Worm (Caenorhabditis elegans) whole organism, L3 larva: Measurements from ENCODE around the gene rig-6.

Source experiments
- R02D3.7 ChIP-seq: fragments of 150-350 bp; optimal IDR thresholded peaks from 2 replicates; lab custom pipeline; 2014; ENCODE audit warnings: missing biosample characterization, missing genetic modification characterization
- aly-2 ChIP-seq: fragments of 150-350 bp; optimal IDR thresholded peaks from 2 replicates; lab custom pipeline; 2014; ENCODE audit warnings: missing biosample characterization, missing genetic modification characterization
- ceh-28 ChIP-seq: fragments of 150-350 bp; optimal IDR thresholded peaks from 2 replicates; lab custom pipeline; 2014; ENCODE audit warnings: missing biosample characterization, missing genetic modification reagents, missing genetic modification characterization
- ceh-82 ChIP-seq: fragments of 150-350 bp; optimal IDR thresholded peaks from 2 replicates; lab custom pipeline; 2014; ENCODE audit warnings: missing biosample characterization, missing genetic modification characterization
- ceh-9 ChIP-seq: sonication (generic microtip); optimal IDR thresholded peaks from 2 replicates; lab custom pipeline; 2018; ENCODE audit warnings: missing biosample characterization, missing genetic modification characterization
- daf-12 ChIP-seq: fragments of 150-350 bp; optimal IDR thresholded peaks from 2 replicates; lab custom pipeline; 2014; ENCODE audit warnings: missing biosample characterization, missing genetic modification reagents, missing genetic modification characterization
- egl-27 ChIP-seq: sonication (generic microtip); optimal IDR thresholded peaks from 4 replicates; lab custom pipeline; 2017; ENCODE audit warnings: missing biosample characterization, missing genetic modification reagents, missing genetic modification characterization
- elt-2 ChIP-seq: sonication (generic microtip); optimal IDR thresholded peaks from 2 replicates; lab custom pipeline; 2016; ENCODE audit warnings: missing genetic modification reagents, mild to moderate bottlenecking, missing genetic modification characterization, missing compliant biosample characterization
- elt-3 ChIP-seq, 3 experiments: fragments of 150-350 bp in 1 of 3; sonication (generic microtip) in 2 of 3; optimal IDR thresholded peaks; 2 replicates in 2 of 3; 4 replicates in 1 of 3; lab custom pipeline; 2014 to 2017; ENCODE audit warnings: missing biosample characterization in 3 of 3, missing genetic modification characterization in 3 of 3
- fkh-2 ChIP-seq: fragments of 150-350 bp; optimal IDR thresholded peaks from 2 replicates; lab custom pipeline; 2014; ENCODE audit warnings: missing biosample characterization, missing genetic modification reagents, missing genetic modification characterization
- fos-1 ChIP-seq: fragments of 150-350 bp; optimal IDR thresholded peaks from 2 replicates; lab custom pipeline; 2014; ENCODE audit warnings: missing biosample characterization, missing genetic modification characterization
- hmg-11 ChIP-seq: sonication (generic microtip); optimal IDR thresholded peaks from 2 replicates; lab custom pipeline; 2016; ENCODE audit warnings: missing genetic modification characterization, missing compliant biosample characterization
- lsy-12 ChIP-seq: sonication (generic microtip); optimal IDR thresholded peaks from 2 replicates; lab custom pipeline; 2016; ENCODE audit warnings: mild to moderate bottlenecking, missing genetic modification characterization, missing compliant biosample characterization
- mdl-1 ChIP-seq: fragments of 150-350 bp; optimal IDR thresholded peaks from 2 replicates; lab custom pipeline; 2014; ENCODE audit warnings: missing biosample characterization, missing genetic modification characterization
- nhr-25 ChIP-seq: sonication (generic microtip); optimal IDR thresholded peaks from 2 replicates; lab custom pipeline; 2017; ENCODE audit warnings: missing biosample characterization, missing genetic modification characterization
- nhr-28 ChIP-seq: fragments of 150-350 bp; optimal IDR thresholded peaks from 2 replicates; lab custom pipeline; 2014; ENCODE audit warnings: missing biosample characterization, missing genetic modification characterization
- nhr-43 ChIP-seq: sonication (generic microtip); optimal IDR thresholded peaks from 2 replicates; lab custom pipeline; 2016; ENCODE audit warnings: mild to moderate bottlenecking, missing genetic modification characterization, missing compliant biosample characterization; ENCODE audit not compliant: poor library complexity, severe bottlenecking
- tbx-2 ChIP-seq: sonication (generic microtip); optimal IDR thresholded peaks from 2 replicates; lab custom pipeline; 2016; ENCODE audit warnings: mild to moderate bottlenecking, missing genetic modification characterization, missing compliant biosample characterization
- unc-39 ChIP-seq: sonication (generic microtip); optimal IDR thresholded peaks from 4 replicates; lab custom pipeline; 2017; ENCODE audit warnings: missing biosample characterization, missing genetic modification characterization
- ztf-11 ChIP-seq: fragments of 150-350 bp; optimal IDR thresholded peaks from 2 replicates; lab custom pipeline; 2014; ENCODE audit warnings: missing biosample characterization, missing genetic modification characterization
- ztf-4 ChIP-seq: fragments of 150-350 bp; optimal IDR thresholded peaks from 2 replicates; lab custom pipeline; 2014; ENCODE audit warnings: missing biosample characterization, missing genetic modification characterization

rig-6 gene

DNA sequence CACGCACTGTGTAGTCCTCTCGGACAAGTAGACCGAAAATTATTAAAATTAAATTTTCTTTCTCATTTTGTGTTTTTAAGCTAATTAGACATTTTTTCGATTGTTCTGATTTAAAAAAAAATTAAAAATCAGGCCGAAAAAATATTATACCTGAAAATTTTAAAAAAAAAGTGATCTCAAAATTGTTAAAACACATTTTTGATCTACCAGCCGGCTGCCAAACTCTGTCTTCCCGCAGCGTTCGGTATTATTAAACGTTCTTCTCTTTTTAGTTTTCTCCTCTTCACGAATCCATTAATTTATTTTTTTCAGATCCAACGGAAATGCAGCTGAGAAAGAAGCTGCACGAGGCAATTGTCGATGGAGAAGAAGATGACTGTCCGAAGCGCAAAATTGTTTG lies 58.8 kb downstream of the rig-6 start, which contains the start of gene C27D9.1:
C27D9.1 (plus strand) TSS at position 281 of the 400 bp plus-strand sequence.
- no peak for TF ChIP-seq fos-1

- no peak for TF ChIP-seq nhr-28
- no peak for TF ChIP-seq elt-2 (tag; lab: Kevin White, UChicago)
- no peak for TF ChIP-seq fkh-2 (tag; lab: Kevin White, UChicago)
- no peak for TF ChIP-seq ceh-28 (tag; lab: Kevin White, UChicago)
- no peak for TF ChIP-seq aly-2 (tag; lab: Kevin White, UChicago)
- no peak for TF ChIP-seq ztf-11
- TF ChIP-seq daf-12 (tag; lab: Kevin White, UChicago), result no peak
- TF ChIP-seq mdl-1 (tag; lab: Kevin White, UChicago), result no peak
- TF ChIP-seq egl-27 (tag; lab: Kevin White, UChicago), result no peak
- no peak for TF ChIP-seq hmg-11 (tag; lab: Kevin White, UChicago)
- no peak for TF ChIP-seq ceh-82 (tag; lab: Kevin White, UChicago)
- TF ChIP-seq ceh-9 (tag; lab: Kevin White, UChicago), result no peak
Measured at ce11 chrII:4752257-4752728, 59.6 kb downstream of the rig-6 start, which contains the start of gene F41C3.1. Gene F41C3.1 (plus strand): TSS chrII:4752307.

- TF ChIP-seq mdl-1 (tag; lab: Kevin White, UChicago), result no peak
- peak in 1 of 3 experiments; percentile 2 for TF ChIP-seq elt-3 (tag; optimal IDR thresholded peaks at IDR 0.05; lab: Kevin White, UChicago)
- peak; percentile 46 for TF ChIP-seq nhr-25
Measured at ce11 chrII:4749581-4749980, 62.3 kb downstream of the rig-6 start, which contains the start of gene F41C3.2. Gene F41C3.2 (plus strand): TSS chrII:4749968.

ce11 chrII:4748374-4748773 lies 63.5 kb downstream of the rig-6 start:
- TF ChIP-seq unc-39 (no peak), nhr-43 (tag; lab: Kevin White, UChicago) (peak; percentile 57), lsy-12 (tag; lab: Kevin White, UChicago) (peak; percentile 54), ztf-4 (tag; lab: Kevin White, UChicago) (peak; percentile 6), R02D3.7 (tag; lab: Kevin White, UChicago) (no peak), elt-2 (tag; lab: Kevin White, UChicago) (no peak), tbx-2 (no peak), nhr-25 (peak; percentile 68)
